Fruit fly (Drosophila melanogaster): ENCODE measurements around the gene Hmgcl.

The Hmgcl gene

DNA sequence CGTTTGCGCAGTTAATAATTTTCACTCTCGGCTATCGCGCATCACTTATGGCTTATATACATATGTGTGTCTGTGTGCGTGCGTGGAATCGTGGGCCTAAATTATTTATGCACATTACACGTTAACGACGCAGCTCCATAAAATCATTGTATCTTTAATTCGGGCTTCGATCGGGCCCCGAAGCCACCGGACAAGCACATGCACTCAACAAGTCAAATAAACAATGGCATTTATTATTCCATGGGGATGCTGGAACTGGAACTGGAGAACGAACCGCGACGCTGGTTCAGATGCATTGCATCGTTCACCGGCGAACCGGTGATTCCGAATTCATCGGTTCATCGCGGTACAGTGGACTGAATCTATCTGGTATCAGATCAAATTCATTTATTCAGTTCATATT, 11.6 kb upstream of the Hmgcl start, which contains the start of gene ihog (continued):
- TF ChIP-seq tap (tag; optimal IDR thresholded peaks at IDR 0.05), result peak; percentile 46
- peak; percentile 36; the same call in 1 of the 2 replicates for TF ChIP-seq E2f2 (GFP tag; IDR thresholded peaks at IDR 0.05)
- no peak for TF ChIP-seq fu2 (GFP tag; optimal IDR thresholded peaks at IDR 0.05)
- TF ChIP-seq hkb (optimal IDR thresholded peaks at IDR 0.05), result no peak
- TF ChIP-seq hkb (GFP tag; IDR thresholded peaks at IDR 0.05), result no peak
- TF ChIP-seq luna (GFP tag; optimal IDR thresholded peaks at IDR 0.05), result no peak
- TF ChIP-seq usp (GFP tag; optimal IDR thresholded peaks at IDR 0.05), result no peak
- peak; percentile 10 for TF ChIP-seq CrebB (tag; optimal IDR thresholded peaks at IDR 0.05)
- no peak for TF ChIP-seq Rfx (GFP tag; IDR thresholded peaks at IDR 0.05)
- TF ChIP-seq CG13123 (GFP tag; optimal IDR thresholded peaks at IDR 0.05), result no peak
- TF ChIP-seq ap (GFP tag; IDR thresholded peaks at IDR 0.05), result no peak
- no peak for TF ChIP-seq onecut (GFP tag; IDR thresholded peaks at IDR 0.05)
- TF ChIP-seq pita (GFP tag; optimal IDR thresholded peaks at IDR 0.05), result no peak
- no peak for TF ChIP-seq Atf-2 (GFP tag; optimal IDR thresholded peaks at IDR 0.05)
- no peak for TF ChIP-seq ara (GFP tag; IDR thresholded peaks at IDR 0.05)
- peak; percentile 2 for TF ChIP-seq CG2116 (GFP tag; optimal IDR thresholded peaks at IDR 0.05)
- no peak for TF ChIP-seq Nf-YA (GFP tag; IDR thresholded peaks at IDR 0.05)
- no peak for TF ChIP-seq Hr51 (GFP tag; optimal IDR thresholded peaks at IDR 0.05)
- no peak for TF ChIP-seq Side (GFP tag; optimal IDR thresholded peaks at IDR 0.05)
- TF ChIP-seq shn (GFP tag; optimal IDR thresholded peaks at IDR 0.05), result no peak
- peak; percentile 39; the same call in 1 of the 2 replicates for TF ChIP-seq inv (GFP tag; IDR thresholded peaks at IDR 0.05; ENCODE audit: partially characterized antibody)
- peak; percentile 72 for TF ChIP-seq Sry-β (GFP tag; optimal IDR thresholded peaks at IDR 0.05)
- no peak for TF ChIP-seq CG11695 (GFP tag; IDR thresholded peaks at IDR 0.05)
- peak; percentile 79 for TF ChIP-seq cg (GFP tag; optimal IDR thresholded peaks at IDR 0.05)
- peak; percentile 14 for TF ChIP-seq CG10979 (tag; optimal IDR thresholded peaks at IDR 0.05)
- no peak for TF ChIP-seq Doc2 (GFP tag; IDR thresholded peaks at IDR 0.05)
- no peak for TF ChIP-seq CG9817 (tag; optimal IDR thresholded peaks at IDR 0.05)
- TF ChIP-seq row (GFP tag; IDR thresholded peaks at IDR 0.05), result peak; percentile 88
- no peak for TF ChIP-seq org-1 (GFP tag; optimal IDR thresholded peaks at IDR 0.05)
- TF ChIP-seq ftz-f1 (GFP tag; optimal IDR thresholded peaks at IDR 0.05), result no peak
- peak; percentile 62 for TF ChIP-seq scrt (GFP tag; optimal IDR thresholded peaks at IDR 0.05)
- TF ChIP-seq Sin3A (optimal IDR thresholded peaks at IDR 0.05), result no peak

DNA sequence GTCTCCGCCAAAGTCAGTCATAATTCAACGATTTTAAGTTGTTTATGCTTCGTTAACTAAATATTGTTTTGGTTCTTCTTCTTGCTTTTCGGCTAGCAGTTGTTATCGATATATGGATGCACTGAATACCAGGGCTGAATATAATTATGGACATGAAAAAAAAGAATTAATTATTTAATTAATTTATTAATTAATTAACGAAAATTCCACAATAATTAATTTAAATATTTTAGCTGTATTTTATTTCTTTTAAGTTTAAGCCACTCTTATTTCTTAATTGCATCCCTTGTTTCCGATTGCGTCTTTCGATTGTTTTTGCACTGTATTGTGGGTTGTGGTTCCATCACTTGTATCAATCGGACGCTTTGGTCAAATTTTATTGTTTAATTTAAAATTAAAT, 10.1 kb upstream of the Hmgcl start, which contains the start of the genes Gas41 and SA1:
Gene Gas41 (minus strand): TSS at position 112 of the 400 bp plus-strand sequence.
Gene SA1 (plus strand): TSS at position 326 of the 400 bp plus-strand sequence.
- TF ChIP-seq eve (GFP tag; optimal IDR thresholded peaks at IDR 0.05) (no peak), CG3838 (GFP tag; optimal IDR thresholded peaks at IDR 0.05) (no peak), CG15479 (GFP tag; optimal IDR thresholded peaks at IDR 0.05) (no peak), sima (GFP tag; optimal IDR thresholded peaks at IDR 0.05) (no peak), Kr (GFP tag; optimal IDR thresholded peaks at IDR 0.05) (no peak), HHEX (GFP tag; optimal IDR thresholded peaks at IDR 0.05) (peak; percentile 74), HLHmδ (GFP tag; optimal IDR thresholded peaks at IDR 0.05) (no peak), Bdp1 (GFP tag; optimal IDR thresholded peaks at IDR 0.05) (peak; percentile 11), sob (GFP tag; IDR thresholded peaks at IDR 0.05) (no peak), CG1603 (tag; optimal IDR thresholded peaks at IDR 0.05) (peak; percentile 43), CG6854 (GFP tag; optimal IDR thresholded peaks at IDR 0.05) (no peak), CG13894 (tag; optimal IDR thresholded peaks at IDR 0.05) (peak; percentile 91), gem (tag; optimal IDR thresholded peaks at IDR 0.05) (peak; percentile 97), HLH4C (GFP tag; IDR thresholded peaks at IDR 0.05; ENCODE audit: partially characterized antibody) (peak; percentile 70), CG9797 (GFP tag; optimal IDR thresholded peaks at IDR 0.05) (peak; percentile 30), tll (GFP tag; optimal IDR thresholded peaks at IDR 0.05) (no peak), eyg (GFP tag; optimal IDR thresholded peaks at IDR 0.05) (no peak), CG17385 (GFP tag; optimal IDR thresholded peaks at IDR 0.05) (peak; percentile 99), Ssrp (tag; optimal IDR thresholded peaks at IDR 0.05) (peak; percentile 89), Ada2b (GFP tag; IDR thresholded peaks at IDR 0.05) (no peak), Dad (GFP tag; optimal IDR thresholded peaks at IDR 0.05) (no peak), Dip2 (GFP tag; IDR thresholded peaks at IDR 0.05) (no peak)
